Fruit fly (Drosophila melanogaster): ENCODE measurements around the gene v.
"Not testable (repeated sequence)": the region's sequence is repeated elsewhere in the genome, so short reads cannot be mapped to it uniquely, and the experiment has no call there.

The v gene

DNA sequence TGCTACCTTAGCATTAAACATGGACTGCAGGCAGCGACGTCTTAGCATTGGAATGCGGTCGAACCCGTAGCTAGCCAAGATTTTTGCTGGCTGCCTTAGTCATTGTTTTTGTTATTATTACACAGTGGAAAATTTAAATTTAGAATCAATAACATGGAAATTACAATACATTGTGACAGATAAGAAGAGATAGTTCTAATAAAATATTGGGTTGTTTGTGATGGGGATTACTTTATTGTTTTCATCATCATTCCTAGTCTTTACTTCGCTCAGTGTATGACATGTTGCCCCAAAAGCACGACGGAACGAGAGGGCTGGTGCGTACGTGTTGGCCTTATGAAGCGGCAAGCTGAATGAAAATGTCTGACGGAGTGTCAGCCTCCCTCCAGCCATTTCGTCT is 12.8 kb downstream of the v start:
- TF ChIP-seq CG10348 (GFP tag; IDR thresholded peaks at IDR 0.05) (no peak), Pif1B (GFP tag; optimal IDR thresholded peaks at IDR 0.05) (peak; percentile 78), CG15710 (tag; optimal IDR thresholded peaks at IDR 0.05) (peak; percentile 89), CG13204 (GFP tag; optimal IDR thresholded peaks at IDR 0.05) (peak; percentile 83), CG9948 (tag; optimal IDR thresholded peaks at IDR 0.05) (peak; percentile 86), EcR (GFP tag; optimal IDR thresholded peaks at IDR 0.05) (peak; percentile 31), fd96Ca (GFP tag; IDR thresholded peaks at IDR 0.05) (peak; percentile 85), CG14655 (GFP tag; optimal IDR thresholded peaks at IDR 0.05) (peak; percentile 82), CG12605 (GFP tag; IDR thresholded peaks at IDR 0.05) (peak; percentile 81), CG32121 (GFP tag; IDR thresholded peaks at IDR 0.05) (peak; percentile 90), gl (tag; optimal IDR thresholded peaks at IDR 0.05) (peak; percentile 80), D1 (tag; optimal IDR thresholded peaks at IDR 0.05) (peak; percentile 23), CG17806 (tag; optimal IDR thresholded peaks at IDR 0.05) (peak; percentile 89), CG34367 (tag; optimal IDR thresholded peaks at IDR 0.05) (peak; percentile 89), Ets98B (GFP tag; IDR thresholded peaks at IDR 0.05) (peak; percentile 90), CG8159 (tag; optimal IDR thresholded peaks at IDR 0.05) (peak; percentile 88), rn (GFP tag; IDR thresholded peaks at IDR 0.05) (peak; percentile 62; the same call in 1 of the 2 replicates), Pif1A (GFP tag; optimal IDR thresholded peaks at IDR 0.05) (peak; percentile 88), CG4496 (GFP tag; IDR thresholded peaks at IDR 0.05) (peak; percentile 94), CG8301 (tag; optimal IDR thresholded peaks at IDR 0.05) (peak; percentile 83), Snoo (tag; optimal IDR thresholded peaks at IDR 0.05) (peak; percentile 40)

DNA sequence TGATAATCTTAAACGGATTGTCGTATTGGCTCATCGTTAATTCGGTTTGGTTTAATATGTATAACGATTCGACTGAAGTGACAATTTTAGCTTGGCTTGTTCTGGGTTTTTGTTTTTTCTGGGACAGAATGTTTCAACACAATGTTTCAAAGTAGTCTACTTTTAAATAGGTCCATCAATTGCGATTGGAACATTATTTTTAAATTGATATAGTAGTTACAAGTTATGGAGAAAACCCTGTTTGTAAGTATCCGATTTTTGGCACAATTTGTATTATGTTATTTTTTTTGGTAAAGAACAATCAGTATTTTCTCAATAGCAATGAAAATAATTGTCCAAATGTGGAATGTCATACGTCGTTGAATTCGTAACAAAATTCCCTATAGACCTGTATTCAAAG is 27.2 kb downstream of the v start, which contains the start of gene Rab9Fa:
Gene Rab9Fa, minus strand, starts transcription at position 101 of the 400 bp plus-strand sequence.
- TF ChIP-seq CG8301 (tag; optimal IDR thresholded peaks at IDR 0.05); Snoo (tag; optimal IDR thresholded peaks at IDR 0.05); CG32121 (GFP tag; IDR thresholded peaks at IDR 0.05): not testable (repeated sequence)

DNA sequence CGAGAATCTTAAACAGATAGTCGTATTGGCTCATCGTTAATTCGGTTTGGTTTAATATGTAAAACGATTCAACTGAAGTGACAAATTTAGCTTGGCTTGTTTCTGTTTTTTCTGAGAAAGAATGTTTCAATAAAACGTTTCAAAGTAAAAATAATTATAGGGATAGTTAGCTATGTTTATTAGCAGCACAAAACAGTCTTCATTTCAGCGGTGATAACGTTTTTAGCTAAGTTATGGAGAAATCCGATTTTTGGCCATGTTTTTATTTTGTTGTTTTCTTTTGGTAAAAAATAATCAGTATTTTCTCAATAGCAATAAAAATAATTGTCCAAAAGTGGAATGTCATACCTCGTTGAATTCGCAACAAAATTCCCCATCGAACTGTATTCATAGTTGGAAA is 28.6 kb downstream of the v start, which contains the start of gene Rab9Fb:
Gene Rab9Fb, minus strand, starts transcription at position 101 of the 400 bp plus-strand sequence.
- TF ChIP-seq CG15710 (tag; optimal IDR thresholded peaks at IDR 0.05) (no peak), CG13204 (GFP tag; optimal IDR thresholded peaks at IDR 0.05) (no peak), CG14655 (GFP tag; optimal IDR thresholded peaks at IDR 0.05) (no peak), rn (GFP tag; IDR thresholded peaks at IDR 0.05) (no peak), gl (tag; optimal IDR thresholded peaks at IDR 0.05) (no peak), EcR (GFP tag; optimal IDR thresholded peaks at IDR 0.05) (no peak), CG4496 (GFP tag; IDR thresholded peaks at IDR 0.05) (no peak), fd96Ca (GFP tag; IDR thresholded peaks at IDR 0.05) (no peak), D1 (tag; optimal IDR thresholded peaks at IDR 0.05) (no peak), CG8159 (tag; optimal IDR thresholded peaks at IDR 0.05) (no peak), Pif1B (GFP tag; optimal IDR thresholded peaks at IDR 0.05) (no peak)

DNA sequence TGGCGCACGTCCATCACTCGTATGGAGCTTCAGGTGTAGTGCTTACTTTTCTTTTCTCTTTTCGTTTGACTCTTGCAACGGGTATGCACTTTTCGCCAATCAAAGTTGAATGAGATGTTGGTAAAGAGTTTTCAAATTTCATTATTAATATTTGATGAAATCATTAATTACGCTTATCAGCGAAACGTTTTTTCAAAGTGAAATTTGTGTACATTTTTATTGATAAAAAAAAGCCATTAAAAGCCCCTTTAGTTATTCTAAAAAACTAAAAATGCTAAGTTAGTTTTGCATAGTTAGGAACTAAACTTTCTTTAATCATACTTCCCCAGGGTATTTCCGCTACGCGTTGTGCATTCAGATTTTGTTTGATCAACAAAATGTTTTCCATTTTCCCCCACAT is 29.5 kb downstream of the v start:
- peak; percentile 34; the same call in 1 of the 2 replicates for TF ChIP-seq CG32121 (GFP tag; IDR thresholded peaks at IDR 0.05)
- peak; percentile 65 for TF ChIP-seq CG8301 (tag; optimal IDR thresholded peaks at IDR 0.05)
- TF ChIP-seq CG10348 (GFP tag; IDR thresholded peaks at IDR 0.05): no peak
- TF ChIP-seq CG4496 (GFP tag; IDR thresholded peaks at IDR 0.05): no peak
- TF ChIP-seq Pif1A (GFP tag; optimal IDR thresholded peaks at IDR 0.05): peak; percentile 11

DNA sequence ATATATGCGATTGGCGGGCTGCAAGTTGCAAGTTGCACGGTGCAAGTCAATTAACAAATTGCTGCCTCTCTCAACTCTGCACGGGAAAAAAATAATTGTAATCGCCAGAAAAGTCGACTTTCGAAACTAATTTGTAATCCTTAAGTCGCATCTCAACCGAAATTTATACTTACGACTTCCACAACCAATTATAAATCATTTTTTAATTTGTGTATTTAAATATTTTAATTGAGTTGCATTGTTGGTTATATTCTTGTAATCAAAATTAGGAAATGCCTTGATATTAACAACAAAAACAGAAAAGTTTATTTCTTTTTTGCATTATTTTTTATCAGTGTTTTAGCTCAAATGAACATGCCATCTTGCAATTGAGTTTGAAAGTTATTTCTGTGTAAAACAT is 36.1 kb downstream of the v start:
- TF ChIP-seq D1 (tag; optimal IDR thresholded peaks at IDR 0.05) (no peak), CG15710 (tag; optimal IDR thresholded peaks at IDR 0.05) (no peak), CG13204 (GFP tag; optimal IDR thresholded peaks at IDR 0.05) (no peak), CG10348 (GFP tag; IDR thresholded peaks at IDR 0.05) (no peak), Snoo (tag; optimal IDR thresholded peaks at IDR 0.05) (no peak), Ets98B (GFP tag; IDR thresholded peaks at IDR 0.05) (peak; percentile 26; the same call in 1 of the 2 replicates), CG12605 (GFP tag; IDR thresholded peaks at IDR 0.05) (no peak), CG9948 (tag; optimal IDR thresholded peaks at IDR 0.05) (no peak), CG34367 (tag; optimal IDR thresholded peaks at IDR 0.05) (no peak), CG17806 (tag; optimal IDR thresholded peaks at IDR 0.05) (no peak), CG8301 (tag; optimal IDR thresholded peaks at IDR 0.05) (peak; percentile 53), rn (GFP tag; IDR thresholded peaks at IDR 0.05) (no peak), CG32121 (GFP tag; IDR thresholded peaks at IDR 0.05) (peak; percentile 19; the same call in 1 of the 2 replicates), Pif1A (GFP tag; optimal IDR thresholded peaks at IDR 0.05) (peak; percentile 10), CG8159 (tag; optimal IDR thresholded peaks at IDR 0.05) (no peak), Pif1B (GFP tag; optimal IDR thresholded peaks at IDR 0.05) (peak; percentile 37), CG4496 (GFP tag; IDR thresholded peaks at IDR 0.05) (0 out of 3 replicates have a peak, but pooled peaks have one; percentile 45), CG14655 (GFP tag; optimal IDR thresholded peaks at IDR 0.05) (peak; percentile 53), gl (tag; optimal IDR thresholded peaks at IDR 0.05) (no peak), EcR (GFP tag; optimal IDR thresholded peaks at IDR 0.05) (no peak), fd96Ca (GFP tag; IDR thresholded peaks at IDR 0.05) (0 out of 3 replicates have a peak, but pooled peaks have one; percentile 9)

DNA sequence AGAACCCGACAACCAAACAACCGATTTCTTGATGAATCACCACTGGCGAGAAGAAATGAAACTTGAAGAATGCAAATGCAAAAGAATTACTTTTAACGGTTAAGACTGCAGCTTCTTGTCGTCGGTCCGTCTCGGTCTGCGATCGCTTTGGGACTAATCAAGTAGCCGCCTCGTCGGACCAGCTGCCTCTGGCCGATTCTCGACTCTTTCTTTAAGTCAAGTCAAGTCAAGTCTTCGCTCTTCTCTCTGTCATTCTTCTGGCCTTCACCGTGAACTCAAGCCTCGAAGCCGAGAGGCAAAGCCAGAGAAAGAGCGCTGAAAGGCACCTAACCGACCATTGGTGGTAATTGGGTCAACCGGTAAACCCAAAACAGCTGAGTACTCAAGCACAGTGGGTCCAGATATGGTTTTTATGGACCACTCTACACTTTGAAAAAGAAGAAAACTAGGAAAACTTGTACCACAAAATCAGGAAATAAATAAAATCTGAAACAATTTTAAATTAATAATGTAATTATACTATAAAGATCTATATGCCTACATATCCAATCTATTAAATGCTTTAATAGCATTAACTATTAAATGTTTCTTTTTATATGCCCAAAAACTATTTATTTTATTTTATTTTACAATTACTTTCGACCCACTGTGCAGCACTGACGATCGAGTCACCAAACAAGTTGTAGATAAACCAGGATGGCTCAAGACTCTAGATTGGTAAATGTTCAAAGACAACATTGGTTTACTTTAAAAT is 43.4 kb downstream of the v start, which contains the start of gene C901:
Gene C901, minus strand, starts transcription at position 157 of the 754 bp plus-strand sequence.
- TF ChIP-seq Pif1A (GFP tag; optimal IDR thresholded peaks at IDR 0.05): peak; percentile 39
- TF ChIP-seq CG12605 (GFP tag; IDR thresholded peaks at IDR 0.05): peak; percentile 66
- no peak for TF ChIP-seq CG17806 (tag; optimal IDR thresholded peaks at IDR 0.05)
- peak; percentile 58 for TF ChIP-seq Pif1B (GFP tag; optimal IDR thresholded peaks at IDR 0.05)
- TF ChIP-seq Ets98B (GFP tag; IDR thresholded peaks at IDR 0.05): peak; percentile 66
- TF ChIP-seq CG15710 (tag; optimal IDR thresholded peaks at IDR 0.05): peak; percentile 51
- peak; percentile 32 for TF ChIP-seq CG9948 (tag; optimal IDR thresholded peaks at IDR 0.05)
- peak; percentile 50 for TF ChIP-seq CG8159 (tag; optimal IDR thresholded peaks at IDR 0.05)
- TF ChIP-seq gl (tag; optimal IDR thresholded peaks at IDR 0.05): no peak
- TF ChIP-seq CG34367 (tag; optimal IDR thresholded peaks at IDR 0.05): no peak
- TF ChIP-seq fd96Ca (GFP tag; IDR thresholded peaks at IDR 0.05): 0 out of 3 replicates have a peak, but pooled peaks have one; percentile 50
- TF ChIP-seq CG4496 (GFP tag; IDR thresholded peaks at IDR 0.05): peak; percentile 73; the same call in 2 of the 3 replicates
- TF ChIP-seq CG14655 (GFP tag; optimal IDR thresholded peaks at IDR 0.05): peak; percentile 89
- peak; percentile 89 for TF ChIP-seq CG8301 (tag; optimal IDR thresholded peaks at IDR 0.05)
- peak; percentile 71 for TF ChIP-seq CG32121 (GFP tag; IDR thresholded peaks at IDR 0.05)
- no peak for TF ChIP-seq Snoo (tag; optimal IDR thresholded peaks at IDR 0.05)

Measured in whole organism, pupa.